Fruit fly (Drosophila melanogaster): ENCODE measurements around the gene CG43740.

DNA sequence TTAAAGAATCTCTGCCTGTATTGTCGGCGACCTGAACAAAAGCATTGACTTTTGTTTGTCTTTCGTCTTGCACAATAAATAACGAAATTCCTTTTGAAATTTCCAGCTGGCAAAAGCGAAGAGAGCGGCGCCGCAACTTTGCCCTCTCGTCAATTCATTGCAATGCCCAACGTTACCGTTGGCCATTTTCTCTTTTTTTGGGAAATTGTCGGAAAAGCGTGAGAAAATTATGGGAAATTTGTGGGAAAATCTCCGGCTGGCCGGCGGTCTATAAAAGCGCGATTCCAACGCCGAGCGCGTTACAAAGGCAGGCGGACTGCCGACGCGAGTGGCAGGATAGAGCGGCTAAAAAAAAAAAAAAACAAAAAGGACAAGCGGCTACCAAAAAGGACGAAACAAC lies at the start of gene CG43740:
- TF ChIP-seq CG10979 (tag; optimal IDR thresholded peaks at IDR 0.05) (no peak), gsb-n (tag; optimal IDR thresholded peaks at IDR 0.05) (no peak), CG42726 (GFP tag; IDR thresholded peaks at IDR 0.05; ENCODE audit: partially characterized antibody) (no peak), chif (GFP tag; optimal IDR thresholded peaks at IDR 0.05) (no peak), CG3065 (GFP tag; optimal IDR thresholded peaks at IDR 0.05) (no peak), nmo (GFP tag; optimal IDR thresholded peaks at IDR 0.05) (no peak)

All from whole organism, embryonic.